Fruit fly (Drosophila melanogaster) S2 (cell line): ENCODE data around the gene CG9360.

Experiments
- CG8478 ChIP-seq: fragments of >200 bp; optimal IDR thresholded peaks from 2 replicates; lab custom pipeline; 2018
- CTCF ChIP-seq, 2 experiments: fragments of >200 bp; optimal IDR thresholded peaks; 2 replicates each; lab custom pipeline; 2018

DNA sequence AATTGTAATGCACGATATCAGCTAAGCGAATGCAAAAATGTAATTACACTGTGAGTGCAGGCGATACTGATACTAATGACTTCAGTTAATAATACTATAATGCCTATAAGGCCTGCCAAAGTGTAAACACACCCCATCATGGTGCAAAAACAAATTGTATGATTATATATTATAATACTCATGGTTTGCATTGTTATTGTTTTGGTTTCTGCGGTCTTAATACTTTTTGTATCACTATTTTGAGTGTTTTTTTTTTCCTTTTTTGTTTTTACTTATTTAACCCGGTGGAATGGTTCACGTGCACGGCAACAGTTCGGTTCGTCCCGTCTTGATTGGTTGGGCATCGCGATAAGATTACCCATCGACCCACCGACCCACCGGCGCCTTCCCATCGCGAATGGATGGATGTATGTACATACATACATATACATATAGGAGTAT is 49.4 kb upstream of the CG9360 start:
- TF ChIP-seq CTCF (optimal IDR thresholded peaks at IDR 0.05; lab: Kevin White, UChicago) (no peak), CG8478 (no peak)
